Worm (Caenorhabditis elegans) whole organism, late embryonic: ENCODE measurements around the gene ser-1.
A peak's percentile ranks its signal among the peaks of the same experiment; 100 is the strongest.

Experiments used
- C38D4.7 ChIP-seq: fragments of 200-800 bp; sonication (Bioruptor generic); optimal IDR thresholded peaks from 2 replicates; lab custom pipeline; 2018; ENCODE audit warnings: mild to moderate bottlenecking, missing genetic modification characterization, moderate library complexity, missing compliant biosample characterization
- F13H6.1 ChIP-seq: sonication (generic microtip); optimal IDR thresholded peaks from 2 replicates; lab custom pipeline; 2016; ENCODE audit warnings: missing genetic modification characterization, missing compliant biosample characterization
- K02D7.2 ChIP-seq: sonication (generic microtip); optimal IDR thresholded peaks from 2 replicates; lab custom pipeline; 2017; ENCODE audit warnings: mild to moderate bottlenecking, missing genetic modification characterization, missing compliant biosample characterization
- T23F11.4 ChIP-seq: fragments of 200-800 bp; sonication (Bioruptor generic); optimal IDR thresholded peaks from 2 replicates; lab custom pipeline; 2018; ENCODE audit warnings: mild to moderate bottlenecking, missing genetic modification characterization, missing compliant biosample characterization
- Y22D7AL.16 ChIP-seq: sonication (generic microtip); optimal IDR thresholded peaks from 2 replicates; lab custom pipeline; 2016; ENCODE audit warnings: missing genetic modification characterization, missing compliant biosample characterization
- ama-1 ChIP-seq: fragments of 150-350 bp; optimal IDR thresholded peaks from 2 replicates; lab custom pipeline; 2014
- ceh-2 ChIP-seq: sonication (generic microtip); optimal IDR thresholded peaks from 2 replicates; lab custom pipeline; 2016; ENCODE audit warnings: missing genotype, missing genetic modification characterization, missing compliant biosample characterization
- ceh-22 ChIP-seq: sonication (generic microtip); optimal IDR thresholded peaks from 2 replicates; lab custom pipeline; 2017; ENCODE audit warnings: missing biosample characterization, missing genetic modification characterization
- ceh-24 ChIP-seq: sonication (generic microtip); optimal IDR thresholded peaks from 2 replicates; lab custom pipeline; 2016; ENCODE audit warnings: mild to moderate bottlenecking, missing genetic modification characterization, missing compliant biosample characterization
- ceh-30 ChIP-seq: fragments of 150-350 bp; optimal IDR thresholded peaks from 2 replicates; lab custom pipeline; 2014; ENCODE audit warnings: missing biosample characterization, missing genetic modification characterization
- ceh-31 ChIP-seq: sonication (generic microtip); optimal IDR thresholded peaks from 2 replicates; lab custom pipeline; 2016; ENCODE audit warnings: missing genetic modification characterization, missing compliant biosample characterization
- ceh-45 ChIP-seq: fragments of 200-800 bp; sonication (Bioruptor generic); IDR thresholded peaks from 2 replicates; pipeline ENCODE4 v1.3.6; 2022; ENCODE audit warnings: missing genetic modification reagents, missing genetic modification characterization, missing compliant biosample characterization
- ceh-9 ChIP-seq: sonication (generic microtip); optimal IDR thresholded peaks from 2 replicates; lab custom pipeline; 2016; ENCODE audit warnings: mild to moderate bottlenecking, missing genetic modification characterization, inconsistent platforms, missing compliant biosample characterization
- che-1 ChIP-seq: sonication (generic microtip); optimal IDR thresholded peaks from 2 replicates; lab custom pipeline; 2016; ENCODE audit warnings: mild to moderate bottlenecking, missing genetic modification characterization, missing compliant biosample characterization
- elt-2 ChIP-seq: sonication (generic microtip); optimal IDR thresholded peaks from 2 replicates; lab custom pipeline; 2016; ENCODE audit warnings: missing genetic modification reagents, missing genetic modification characterization, missing compliant biosample characterization
- elt-4 ChIP-seq: sonication (generic microtip); optimal IDR thresholded peaks from 2 replicates; lab custom pipeline; 2016; ENCODE audit warnings: missing genetic modification characterization, missing compliant biosample characterization
- eyg-1 ChIP-seq: sonication (generic microtip); optimal IDR thresholded peaks from 2 replicates; lab custom pipeline; 2016; ENCODE audit warnings: missing genotype, missing genetic modification characterization, missing compliant biosample characterization
- fax-1 ChIP-seq: sonication (generic microtip); optimal IDR thresholded peaks from 2 replicates; lab custom pipeline; 2016; ENCODE audit warnings: missing genotype, missing genetic modification characterization, missing compliant biosample characterization
- fkh-10 ChIP-seq: fragments of 150-350 bp; optimal IDR thresholded peaks from 2 replicates; lab custom pipeline; 2014; ENCODE audit warnings: missing biosample characterization, missing genetic modification reagents, missing genetic modification characterization
- gmeb-2 ChIP-seq: sonication (generic microtip); optimal IDR thresholded peaks from 2 replicates; lab custom pipeline; 2016; ENCODE audit warnings: missing genetic modification characterization, inconsistent platforms, missing compliant biosample characterization
- hlh-13 ChIP-seq: fragments of 200-800 bp; sonication (Bioruptor generic); optimal IDR thresholded peaks from 2 replicates; lab custom pipeline; 2018; ENCODE audit warnings: mild to moderate bottlenecking, missing genetic modification characterization, missing compliant biosample characterization
- hlh-30 ChIP-seq: sonication (generic microtip); optimal IDR thresholded peaks from 2 replicates; lab custom pipeline; 2017; ENCODE audit warnings: antibody characterized with exemption, missing genetic modification characterization, missing compliant biosample characterization; ENCODE audit not compliant: insufficient read depth
- hlh-8 ChIP-seq: sonication (generic microtip); optimal IDR thresholded peaks from 2 replicates; lab custom pipeline; 2016; ENCODE audit warnings: missing genotype, missing genetic modification characterization, missing compliant biosample characterization
- lim-6 ChIP-seq: sonication (generic microtip); optimal IDR thresholded peaks from 2 replicates; lab custom pipeline; 2016; ENCODE audit warnings: missing genetic modification characterization, missing compliant biosample characterization
- madf-2 ChIP-seq: sonication (generic microtip); optimal IDR thresholded peaks from 2 replicates; lab custom pipeline; 2017; ENCODE audit warnings: missing genetic modification characterization, missing compliant biosample characterization
- mec-3 ChIP-seq: sonication (generic microtip); optimal IDR thresholded peaks from 2 replicates; lab custom pipeline; 2016; ENCODE audit warnings: borderline replicate concordance, missing genetic modification characterization, missing compliant biosample characterization
- nhr-232 ChIP-seq: sonication (generic microtip); optimal IDR thresholded peaks from 2 replicates; lab custom pipeline; 2016; ENCODE audit warnings: missing genetic modification characterization, missing compliant biosample characterization
- odd-2 ChIP-seq: sonication (generic microtip); optimal IDR thresholded peaks from 2 replicates; lab custom pipeline; 2017; ENCODE audit warnings: antibody characterized with exemption, mild to moderate bottlenecking, missing genetic modification characterization, missing compliant biosample characterization
- pat-9 ChIP-seq: fragments of 200-800 bp; sonication (Bioruptor generic); optimal IDR thresholded peaks from 2 replicates; lab custom pipeline; 2018; ENCODE audit warnings: mild to moderate bottlenecking, missing genetic modification characterization, moderate library complexity, missing compliant biosample characterization
- pha-2 ChIP-seq: sonication (generic microtip); optimal IDR thresholded peaks from 2 replicates; lab custom pipeline; 2017; ENCODE audit warnings: mild to moderate bottlenecking, missing genetic modification characterization, missing compliant biosample characterization
- pha-4 ChIP-seq: fragments of 150-350 bp; optimal IDR thresholded peaks from 2 replicates; lab custom pipeline; 2018; ENCODE audit warnings: missing biosample characterization, missing genetic modification reagents, missing genetic modification characterization
- ref-2 ChIP-seq: sonication (generic microtip); optimal IDR thresholded peaks from 2 replicates; lab custom pipeline; 2016; ENCODE audit warnings: missing genetic modification characterization, missing compliant biosample characterization
- rnt-1 ChIP-seq: sonication (generic microtip); optimal IDR thresholded peaks from 2 replicates; lab custom pipeline; 2016; ENCODE audit warnings: missing genetic modification characterization, missing compliant biosample characterization
- sdc-2 ChIP-seq: sonication (generic microtip); optimal IDR thresholded peaks from 2 replicates; lab custom pipeline; 2016; ENCODE audit warnings: missing genotype, missing genetic modification characterization, missing compliant biosample characterization
- sox-4 ChIP-seq: sonication (generic microtip); optimal IDR thresholded peaks from 2 replicates; lab custom pipeline; 2017; ENCODE audit warnings: mild to moderate bottlenecking, missing genetic modification characterization, inconsistent platforms, missing compliant biosample characterization
- syd-9 ChIP-seq: sonication (generic microtip); optimal IDR thresholded peaks from 2 replicates; lab custom pipeline; 2016; ENCODE audit warnings: mild to moderate bottlenecking, missing genetic modification characterization, moderate library complexity, missing compliant biosample characterization
- unc-3 ChIP-seq, 2 experiments: fragments of 200-800 bp in 1 of 2; sonication (Bioruptor generic) in 1 of 2; sonication (generic microtip) in 1 of 2; conservative IDR thresholded peaks in 1 of 2; optimal IDR thresholded peaks in 1 of 2; 2 replicates each; pipeline versions ENCODE4 v1.3.6 to Lab custom; 2016 to 2022; ENCODE audit warnings: missing compliant biosample characterization in 2 of 2, missing genetic modification characterization in 2 of 2, missing genetic modification reagents in 1 of 2
- unc-42 ChIP-seq: sonication (generic microtip); optimal IDR thresholded peaks from 2 replicates; lab custom pipeline; 2016; ENCODE audit warnings: missing genotype, missing genetic modification characterization, missing compliant biosample characterization
- zip-5 ChIP-seq: sonication (generic microtip); optimal IDR thresholded peaks from 2 replicates; lab custom pipeline; 2016; ENCODE audit warnings: missing genetic modification characterization, missing compliant biosample characterization

The ser-1 gene

DNA sequence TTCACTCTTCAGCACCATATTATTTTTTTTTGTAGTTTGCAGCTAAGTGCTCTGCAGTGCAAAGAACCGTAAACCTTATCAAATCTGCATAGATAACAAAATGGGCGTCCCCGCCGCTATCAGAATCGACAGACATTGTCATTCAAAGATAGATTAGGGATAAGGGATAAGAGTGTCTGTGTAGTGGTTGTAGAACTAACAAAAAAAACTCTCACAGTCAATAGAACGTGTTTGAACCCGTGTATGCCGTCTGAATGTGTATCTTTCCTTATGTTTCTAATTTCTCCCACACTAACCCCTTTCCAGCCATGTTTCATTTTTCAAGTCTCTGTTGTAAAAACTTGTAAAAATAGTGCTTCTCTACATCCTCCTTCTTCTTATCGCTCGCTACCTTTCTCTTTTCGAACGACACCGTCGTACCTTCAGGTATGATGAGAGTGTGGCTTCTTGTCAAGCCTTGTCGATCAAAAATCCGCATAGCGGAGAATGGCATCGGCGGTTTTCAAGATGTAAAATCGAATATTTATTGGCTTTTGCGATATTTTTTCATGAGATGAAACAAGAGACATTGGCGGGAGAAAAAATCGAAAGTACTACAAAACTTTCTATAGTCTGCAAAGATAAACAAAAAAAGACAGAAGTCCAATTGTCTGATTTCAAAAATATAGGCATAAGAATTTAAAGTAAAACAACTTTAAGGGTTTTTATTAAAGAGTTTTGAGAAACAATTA lies 45.7 kb downstream of the ser-1 start:
- TF ChIP-seq hlh-8 (tag; lab: Kevin White, UChicago): no peak
- no peak for TF ChIP-seq syd-9 (tag; lab: Kevin White, UChicago)
- no peak for TF ChIP-seq odd-2 (tag; lab: Kevin White, UChicago)
- TF ChIP-seq che-1 (tag; lab: Kevin White, UChicago): no peak
- peak; percentile 80 for TF ChIP-seq elt-2 (tag; lab: Kevin White, UChicago)
- no peak for TF ChIP-seq ceh-9 (tag; lab: Kevin White, UChicago)
- TF ChIP-seq ceh-30 (tag; lab: Kevin White, UChicago): no peak

DNA sequence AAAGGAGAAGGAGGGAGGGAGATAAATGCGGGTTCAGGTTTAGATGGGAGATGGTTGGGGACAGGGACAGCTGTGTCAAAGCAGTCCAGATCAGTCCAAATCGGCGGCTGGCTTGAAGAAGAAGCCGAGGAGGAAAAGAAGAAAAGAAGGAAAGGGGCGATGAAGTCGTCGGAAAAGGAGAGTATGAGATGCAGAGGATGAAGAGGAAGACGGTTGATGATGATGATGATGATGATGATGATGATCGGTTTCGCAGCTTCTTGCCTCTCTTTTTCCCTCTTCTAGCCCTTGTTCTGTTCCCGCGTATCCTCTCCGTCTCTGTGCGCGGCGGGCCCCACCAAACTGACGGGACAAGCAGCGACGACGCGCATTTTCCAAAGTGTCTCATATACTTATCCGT lies 47.3 kb downstream of the ser-1 start:
- TF ChIP-seq C38D4.7 (no peak), hlh-30 (tag; lab: Kevin White, UChicago) (no peak), pha-4 (no peak), gmeb-2 (tag; lab: Kevin White, UChicago) (no peak), madf-2 (tag; lab: Kevin White, UChicago) (no peak), ceh-24 (tag; lab: Kevin White, UChicago) (no peak), unc-3 (GFP tag; conservative IDR thresholded peaks at IDR 0.05; lab: Robert Waterston, UW) (no peak), unc-3 (tag; optimal IDR thresholded peaks at IDR 0.05; lab: Kevin White, UChicago) (no peak), rnt-1 (no peak), zip-5 (tag; lab: Kevin White, UChicago) (no peak), fkh-10 (no peak), ceh-9 (tag; lab: Kevin White, UChicago) (no peak)

ce11 chrX:16629168-16629567 lies 49.6 kb downstream of the ser-1 start:
- no peak for TF ChIP-seq hlh-13 (GFP tag; lab: Kevin White, UChicago)
- TF ChIP-seq nhr-232 (tag; lab: Kevin White, UChicago): no peak
- TF ChIP-seq ama-1 (lab: Kevin White, UChicago): no peak
- no peak for TF ChIP-seq mec-3 (tag; lab: Kevin White, UChicago)
- TF ChIP-seq, all 69 proteins: peak for 0

DNA sequence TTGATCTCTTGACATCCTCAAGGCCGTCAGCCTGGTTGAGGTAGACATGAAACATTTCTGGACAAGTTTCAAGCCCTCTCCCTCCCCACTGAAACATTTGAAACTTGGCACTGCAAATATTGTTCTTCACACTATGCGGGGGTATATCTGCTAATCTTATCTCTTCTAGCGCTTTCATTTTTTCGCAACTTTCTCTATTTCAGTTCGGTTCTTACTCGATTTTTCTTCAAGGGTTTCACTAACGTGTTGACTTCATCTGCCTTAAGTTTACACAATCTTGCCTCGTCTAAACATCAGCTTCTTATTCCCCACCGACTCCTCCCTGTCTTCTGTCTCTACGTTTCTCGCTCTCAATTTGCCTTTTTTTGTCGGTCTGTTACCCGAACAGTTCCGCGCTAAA lies 50.2 kb downstream of the ser-1 start:
- no peak for TF ChIP-seq madf-2 (tag; lab: Kevin White, UChicago)
- TF ChIP-seq, all 69 proteins: peak for 0

DNA sequence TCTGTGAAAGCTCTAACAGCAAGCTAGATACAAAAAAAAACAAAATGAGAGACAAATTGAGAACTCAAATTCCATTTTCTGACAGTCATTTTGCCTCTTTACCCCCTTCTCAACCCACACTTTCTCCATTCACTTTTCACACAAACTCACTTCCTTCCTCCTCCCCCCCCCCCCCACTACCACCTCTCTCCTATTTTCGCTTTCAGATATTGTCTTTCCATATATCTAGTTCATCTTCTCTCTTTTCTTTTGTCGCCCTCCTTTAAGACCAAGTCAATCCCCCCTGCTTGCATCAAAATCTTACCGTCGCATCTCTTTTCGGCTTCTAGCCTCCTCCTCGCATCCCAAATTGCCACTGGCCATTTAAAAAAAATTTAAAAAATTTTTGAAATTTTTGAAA lies 52.3 kb downstream of the ser-1 start:
- TF ChIP-seq sdc-2 (no peak), ref-2 (tag; lab: Kevin White, UChicago) (no peak), ceh-31 (tag; lab: Kevin White, UChicago) (no peak), ceh-2 (tag; lab: Kevin White, UChicago) (no peak), pha-2 (tag; lab: Kevin White, UChicago) (no peak), pat-9 (no peak), lim-6 (tag; lab: Kevin White, UChicago) (no peak), sox-4 (tag; lab: Kevin White, UChicago) (no peak), Y22D7AL.16 (no peak), unc-42 (no peak), K02D7.2 (no peak), fax-1 (tag; lab: Kevin White, UChicago) (no peak), F13H6.1 (tag; lab: Kevin White, UChicago) (no peak), eyg-1 (tag; lab: Kevin White, UChicago) (no peak), ceh-45 (GFP tag; lab: Robert Waterston, UW) (no peak), elt-4 (tag; lab: Kevin White, UChicago) (no peak), ceh-22 (tag; lab: Kevin White, UChicago) (no peak), T23F11.4 (GFP tag; lab: Kevin White, UChicago) (no peak)
